Fruit fly (Drosophila melanogaster) whole organism, embryonic: ENCODE measurements around the gene Srr.

Experiments
- Bdp1 ChIP-seq: fragments of 200-800 bp; sonication (Bioruptor generic); optimal IDR thresholded peaks from 3 replicates; lab custom pipeline; 2016; ENCODE audit warnings: missing biosample characterization, missing genetic modification characterization
- CG12071 ChIP-seq: fragments of 200-800 bp; sonication (Bioruptor generic); optimal IDR thresholded peaks from 3 replicates; lab custom pipeline; 2018; ENCODE audit warnings: missing biosample characterization, mild to moderate bottlenecking, missing genetic modification characterization
- CG12155 ChIP-seq: fragments of 200-800 bp; sonication (Bioruptor generic); optimal IDR thresholded peaks from 3 replicates; lab custom pipeline; 2016; ENCODE audit warnings: missing biosample characterization, missing genetic modification characterization
- CG12299 ChIP-seq: fragments of 200-800 bp; sonication (Bioruptor generic); optimal IDR thresholded peaks from 2 replicates; lab custom pipeline; 2018; ENCODE audit warnings: missing biosample characterization, mild to moderate bottlenecking, missing genetic modification characterization
- CG12769 ChIP-seq: fragments of 200-800 bp; sonication (Bioruptor generic); optimal IDR thresholded peaks from 2 replicates; lab custom pipeline; 2019; ENCODE audit warnings: missing biosample characterization, mild to moderate bottlenecking, missing genetic modification characterization, moderate library complexity
- CG13123 ChIP-seq: fragments of 200-800 bp; sonication (Bioruptor generic); optimal IDR thresholded peaks from 2 replicates; lab custom pipeline; 2016; ENCODE audit warnings: missing biosample characterization, missing genetic modification characterization
- CG13894 ChIP-seq: fragments of 200-800 bp; sonication (Bioruptor generic); optimal IDR thresholded peaks from 3 replicates; lab custom pipeline; 2018; ENCODE audit warnings: missing biosample characterization, mild to moderate bottlenecking, missing genetic modification characterization, moderate library complexity
- CG14014 ChIP-seq: fragments of 200-800 bp; sonication (Bioruptor generic); IDR thresholded peaks from 2 replicates; pipeline ENCODE4 v1.3.6; 2022; ENCODE audit warnings: missing biosample characterization, missing genetic modification characterization
- CG14710 ChIP-seq: fragments of 200-800 bp; sonication (Bioruptor generic); optimal IDR thresholded peaks from 3 replicates; lab custom pipeline; 2019; ENCODE audit warnings: missing biosample characterization, mild to moderate bottlenecking, missing genetic modification characterization, moderate library complexity
- CG16863 ChIP-seq: fragments of 200-800 bp; sonication (Bioruptor generic); optimal IDR thresholded peaks from 3 replicates; lab custom pipeline; 2016; ENCODE audit warnings: missing biosample characterization, missing genetic modification characterization
- CG17568 ChIP-seq: fragments of 200-800 bp; sonication (Bioruptor generic); optimal IDR thresholded peaks from 2 replicates; lab custom pipeline; 2018; ENCODE audit warnings: missing biosample characterization, mild to moderate bottlenecking, missing genetic modification characterization, moderate library complexity
- CG31388 ChIP-seq: fragments of 200-800 bp; sonication (Bioruptor generic); optimal IDR thresholded peaks from 2 replicates; lab custom pipeline; 2016; ENCODE audit warnings: missing biosample characterization, missing genetic modification characterization
- CG3281 ChIP-seq: fragments of 200-800 bp; sonication (Bioruptor generic); optimal IDR thresholded peaks from 3 replicates; lab custom pipeline; 2017; ENCODE audit warnings: missing biosample characterization, mild to moderate bottlenecking, missing genetic modification characterization
- CG33557 ChIP-seq: fragments of 200-800 bp; sonication (Bioruptor generic); optimal IDR thresholded peaks from 2 replicates; lab custom pipeline; 2019; ENCODE audit warnings: missing biosample characterization, mild to moderate bottlenecking, missing genetic modification characterization, moderate library complexity
- CG8290 ChIP-seq, 3 experiments: fragments of 200-800 bp; sonication (Bioruptor generic); optimal IDR thresholded peaks; 2 replicates each; lab custom pipeline; 2016 to 2019; ENCODE audit warnings: missing biosample characterization in 3 of 3, missing genetic modification characterization in 3 of 3, mild to moderate bottlenecking in 2 of 3, moderate library complexity in 1 of 3
- CG9817 ChIP-seq: fragments of 200-800 bp; sonication (Bioruptor generic); optimal IDR thresholded peaks from 2 replicates; lab custom pipeline; 2018; ENCODE audit warnings: missing biosample characterization, mild to moderate bottlenecking, missing genetic modification characterization, moderate library complexity
- Ets65A ChIP-seq: fragments of 200-800 bp; sonication (Bioruptor generic); peaks from one replicate; lab custom pipeline; 2016; ENCODE audit warnings: missing biosample characterization, missing genetic modification characterization
- HLHmδ ChIP-seq: fragments of 200-800 bp; sonication (Bioruptor generic); optimal IDR thresholded peaks from 2 replicates; lab custom pipeline; 2018; ENCODE audit warnings: missing biosample characterization, mild to moderate bottlenecking, missing genetic modification characterization, moderate library complexity
- HmgD ChIP-seq: fragments of 200-800 bp; sonication (Bioruptor generic); optimal IDR thresholded peaks from 3 replicates; lab custom pipeline; 2016; ENCODE audit warnings: missing biosample characterization, missing genetic modification characterization
- Hr51 ChIP-seq, 2 experiments: fragments of 200-800 bp; sonication (Bioruptor generic); optimal IDR thresholded peaks; 2 replicates in 1 of 2; 3 replicates in 1 of 2; lab custom pipeline; 2016 to 2018; ENCODE audit warnings: missing biosample characterization in 2 of 2, missing genetic modification characterization in 2 of 2, mild to moderate bottlenecking in 1 of 2, moderate library complexity in 1 of 2
- MESR4 ChIP-seq: fragments of 200-800 bp; sonication (Bioruptor generic); optimal IDR thresholded peaks from 2 replicates; lab custom pipeline; 2018; ENCODE audit warnings: missing biosample characterization, mild to moderate bottlenecking, missing genetic modification characterization, moderate library complexity
- Max ChIP-seq: fragments of 200-800 bp; sonication (Bioruptor generic); optimal IDR thresholded peaks from 2 replicates; lab custom pipeline; 2016; ENCODE audit warnings: missing biosample characterization, mild to moderate bottlenecking, missing genetic modification characterization
- Med ChIP-seq: fragments of 200-800 bp; sonication (Bioruptor generic); peaks from one replicate; lab custom pipeline; 2016; ENCODE audit warnings: missing biosample characterization, missing genetic modification characterization, mild to moderate bottlenecking, inconsistent platforms, moderate library complexity
- Nf-YC ChIP-seq: fragments of 200-800 bp; optimal IDR thresholded peaks from 3 replicates; lab custom pipeline; 2019; ENCODE audit warnings: missing biosample characterization, mild to moderate bottlenecking, missing genetic modification characterization, moderate library complexity
- Ptx1 ChIP-seq: fragments of 200-800 bp; sonication (Bioruptor generic); IDR thresholded peaks from 2 replicates; pipeline ENCODE4 v1.3.6; 2022; ENCODE audit warnings: missing biosample characterization, missing genetic modification characterization
- Sox100B ChIP-seq: fragments of 200-800 bp; sonication (Bioruptor generic); optimal IDR thresholded peaks from 3 replicates; lab custom pipeline; 2018; ENCODE audit warnings: missing biosample characterization, mild to moderate bottlenecking, missing genetic modification characterization
- Stat92E ChIP-seq, 3 experiments: fragments of >200 bp in 2 of 3; fragments of 200-800 bp in 1 of 3; sonication (Bioruptor generic) in 1 of 3; optimal IDR thresholded peaks; 2 replicates each; lab custom pipeline; 2017 to 2019; ENCODE audit warnings: missing biosample characterization in 3 of 3, missing genetic modification characterization in 3 of 3, mild to moderate bottlenecking in 1 of 3, moderate library complexity in 1 of 3
- Xrp1 ChIP-seq: fragments of 200-800 bp; sonication (Bioruptor generic); IDR thresholded peaks from 2 replicates; pipeline ENCODE4 v1.3.6; 2022; ENCODE audit warnings: missing biosample characterization, missing genetic modification characterization
- bab2 ChIP-seq: fragments of 200-800 bp; sonication (Bioruptor generic); optimal IDR thresholded peaks from 2 replicates; lab custom pipeline; 2016; ENCODE audit warnings: missing biosample characterization, missing genetic modification characterization
- bigmax ChIP-seq: fragments of 200-800 bp; sonication (Bioruptor generic); optimal IDR thresholded peaks from 2 replicates; lab custom pipeline; 2018; ENCODE audit warnings: missing biosample characterization, mild to moderate bottlenecking, missing genetic modification characterization
- cas ChIP-seq: fragments of 200-800 bp; sonication (Bioruptor generic); IDR thresholded peaks from 2 replicates; pipeline ENCODE4 v1.3.6; 2022; ENCODE audit warnings: missing biosample characterization, missing genetic modification characterization
- dmrt99B ChIP-seq: fragments of 200-800 bp; sonication (Bioruptor generic); optimal IDR thresholded peaks from 2 replicates; lab custom pipeline; 2018; ENCODE audit warnings: missing biosample characterization, mild to moderate bottlenecking, missing genetic modification characterization, moderate library complexity
- eve ChIP-seq, 2 experiments: fragments of >200 bp; optimal IDR thresholded peaks; 2 replicates each; lab custom pipeline; 2017; ENCODE audit warnings: missing biosample characterization in 2 of 2, missing genetic modification characterization in 2 of 2
- fd3F ChIP-seq: fragments of 200-800 bp; sonication (Bioruptor generic); optimal IDR thresholded peaks from 2 replicates; lab custom pipeline; 2018; ENCODE audit warnings: missing biosample characterization, mild to moderate bottlenecking, missing genetic modification characterization, moderate library complexity
- jing ChIP-seq: fragments of 200-800 bp; sonication (Bioruptor generic); optimal IDR thresholded peaks from 2 replicates; lab custom pipeline; 2018; ENCODE audit warnings: missing biosample characterization, mild to moderate bottlenecking, missing genetic modification characterization
- nau ChIP-seq: fragments of 200-800 bp; sonication (Bioruptor generic); optimal IDR thresholded peaks from 3 replicates; lab custom pipeline; 2017; ENCODE audit warnings: missing biosample characterization, mild to moderate bottlenecking, missing genetic modification characterization, missing genetic modification reagents
- org-1 ChIP-seq: fragments of 200-800 bp; sonication (Bioruptor generic); optimal IDR thresholded peaks from 2 replicates; lab custom pipeline; 2017; ENCODE audit warnings: missing biosample characterization, missing genetic modification characterization
- pros ChIP-seq: fragments of 200-800 bp; sonication (Bioruptor generic); optimal IDR thresholded peaks from 3 replicates; lab custom pipeline; 2019; ENCODE audit warnings: missing biosample characterization, mild to moderate bottlenecking, missing genetic modification characterization, moderate library complexity
- pum ChIP-seq: fragments of 200-800 bp; sonication (Bioruptor generic); optimal IDR thresholded peaks from 2 replicates; lab custom pipeline; 2016; ENCODE audit warnings: missing biosample characterization, missing genetic modification characterization
- sens ChIP-seq: fragments of 200-800 bp; sonication (Bioruptor generic); peaks from one replicate; lab custom pipeline; 2016; ENCODE audit warnings: missing biosample characterization, missing genetic modification characterization
- seq ChIP-seq: fragments of 200-800 bp; sonication (Bioruptor generic); IDR thresholded peaks from 2 replicates; pipeline ENCODE4 v1.3.6; 2022; ENCODE audit warnings: missing biosample characterization, missing genetic modification characterization
- sob ChIP-seq: fragments of 200-800 bp; sonication (Bioruptor generic); IDR thresholded peaks from 2 replicates; pipeline ENCODE4 v1.3.6; 2022; ENCODE audit warnings: missing biosample characterization, missing genetic modification characterization
- stc ChIP-seq: fragments of 200-800 bp; sonication (Bioruptor generic); IDR thresholded peaks from 2 replicates; pipeline ENCODE4 v1.3.6; 2022; ENCODE audit warnings: missing biosample characterization, missing genetic modification characterization
- stwl ChIP-seq: fragments of 200-800 bp; sonication (Bioruptor generic); optimal IDR thresholded peaks from 3 replicates; lab custom pipeline; 2018; ENCODE audit warnings: missing biosample characterization, mild to moderate bottlenecking, missing genetic modification characterization, moderate library complexity
- tio ChIP-seq: fragments of 200-800 bp; sonication (Bioruptor generic); optimal IDR thresholded peaks from 2 replicates; lab custom pipeline; 2017; ENCODE audit warnings: missing biosample characterization, missing genetic modification characterization, inconsistent platforms
- tna ChIP-seq: fragments of 200-800 bp; sonication (Bioruptor generic); IDR thresholded peaks from 2 replicates; pipeline ENCODE4 v1.3.6; 2022; ENCODE audit warnings: missing biosample characterization, missing genetic modification characterization; ENCODE audit not compliant: partially characterized antibody
- wor ChIP-seq: fragments of 200-800 bp; sonication (Bioruptor generic); IDR thresholded peaks from 2 replicates; pipeline ENCODE4 v1.3.6; 2022; ENCODE audit warnings: missing biosample characterization, missing genetic modification characterization
- zen ChIP-seq: fragments of 200-800 bp; sonication (Bioruptor generic); optimal IDR thresholded peaks from 3 replicates; lab custom pipeline; 2018; ENCODE audit warnings: missing biosample characterization, mild to moderate bottlenecking, missing genetic modification characterization, moderate library complexity
- zf30C ChIP-seq: fragments of 200-800 bp; sonication (Bioruptor generic); optimal IDR thresholded peaks from 3 replicates; lab custom pipeline; 2018; ENCODE audit warnings: missing biosample characterization, mild to moderate bottlenecking, missing genetic modification characterization

Srr gene

DNA sequence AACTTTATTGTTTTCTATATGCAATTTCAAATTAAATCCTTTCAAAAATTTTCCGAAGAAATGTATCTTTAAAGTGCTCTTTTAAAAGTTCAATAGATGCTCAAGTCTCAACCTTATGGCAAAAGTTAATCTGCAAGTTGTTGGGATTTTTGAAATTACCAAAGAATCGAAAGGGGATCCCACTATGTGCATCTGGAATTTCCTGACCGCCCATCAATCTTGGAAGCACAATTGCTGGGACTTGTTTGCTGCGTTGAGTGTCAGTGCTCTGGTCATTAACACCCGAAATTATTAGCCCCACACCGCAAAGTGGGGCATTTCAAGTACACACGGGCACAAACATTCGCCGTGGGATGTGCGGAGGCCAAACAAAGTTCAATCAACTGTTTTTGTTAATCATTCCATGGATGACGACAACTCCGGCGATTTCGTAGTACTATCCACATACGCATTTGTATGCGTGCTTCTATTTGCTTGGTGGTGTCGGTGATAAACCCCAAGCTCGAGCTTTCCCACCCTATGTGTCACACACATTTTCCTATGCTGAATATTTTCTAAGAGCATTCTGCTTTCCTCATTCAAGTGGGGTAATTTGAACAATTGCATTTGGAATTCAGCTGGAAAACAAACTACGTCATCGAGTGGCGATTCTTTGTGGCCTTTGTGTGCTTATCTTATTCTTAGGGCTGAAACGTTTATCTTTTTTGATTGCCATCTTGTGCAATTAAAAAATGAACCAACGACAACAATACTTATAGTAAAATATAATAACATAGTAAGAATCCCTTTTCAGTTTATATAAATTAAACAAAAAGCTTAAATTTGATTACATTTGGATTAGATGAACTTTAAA lies 27.6 kb upstream of the Srr start (continued):
- TF ChIP-seq CG12071 (GFP tag; lab: Kevin White, UChicago) (peak; percentile 24), HmgD (no peak), CG13123 (GFP tag; lab: Kevin White, UChicago) (no peak), dmrt99B (tag; lab: Kevin White, UChicago) (no peak), pros (GFP tag; lab: Kevin White, UChicago) (no peak), org-1 (GFP tag; lab: Kevin White, UChicago) (no peak), fd3F (GFP tag; lab: Kevin White, UChicago) (no peak), MESR4 (GFP tag; lab: Kevin White, UChicago) (no peak), Ets65A (GFP tag; lab: Kevin White, UChicago) (no peak), CG9817 (tag; lab: Kevin White, UChicago) (no peak), Xrp1 (GFP tag; lab: Robert Waterston, UW) (no peak), Max (GFP tag; lab: Kevin White, UChicago) (no peak), bab2 (GFP tag; lab: Kevin White, UChicago) (no peak), cas (GFP tag; lab: Robert Waterston, UW) (no peak), sens (GFP tag; lab: Kevin White, UChicago) (peak; percentile 58), HLHmδ (GFP tag; lab: Kevin White, UChicago) (peak; percentile 9), nau (GFP tag; lab: Kevin White, UChicago) (no peak), Ptx1 (no peak), Med (GFP tag; lab: Kevin White, UChicago) (peak; percentile 79), sob (GFP tag; lab: Robert Waterston, UW) (no peak), tio (no peak), zf30C (GFP tag; lab: Kevin White, UChicago) (no peak), bigmax (GFP tag; lab: Kevin White, UChicago) (no peak), eve (GFP tag; optimal IDR thresholded peaks at IDR 0.05; lab: Kevin White, UChicago) (peak in 1 of 2 experiments; percentile 68), Bdp1 (no peak), pum (GFP tag; lab: Kevin White, UChicago) (no peak), CG31388 (GFP tag; lab: Kevin White, UChicago) (no peak), CG14710 (tag; lab: Kevin White, UChicago) (no peak), Nf-YC (tag; lab: Kevin White, UChicago) (no peak), CG3281 (GFP tag; lab: Kevin White, UChicago) (peak; percentile 29), CG12769 (tag; lab: Kevin White, UChicago) (peak; percentile 32), CG12155 (GFP tag; lab: Kevin White, UChicago) (no peak), jing (no peak), seq (no peak), stc (GFP tag; lab: Robert Waterston, UW) (no peak), CG17568 (GFP tag; lab: Kevin White, UChicago) (no peak), tna (GFP tag; lab: Robert Waterston, UW) (no peak), zen (tag; lab: Kevin White, UChicago) (no peak), CG13894 (peak; percentile 56), CG14014 (GFP tag; lab: Robert Waterston, UW) (no peak), wor (GFP tag; lab: Robert Waterston, UW) (no peak), Hr51 (GFP tag; optimal IDR thresholded peaks at IDR 0.05; lab: Kevin White, UChicago) (no peak), CG8290 (GFP tag; optimal IDR thresholded peaks at IDR 0.05; lab: Kevin White, UChicago) (no peak), CG8290 (tag; optimal IDR thresholded peaks at IDR 0.05; lab: Kevin White, UChicago) (peak in 1 of 2 experiments; percentile 57), CG33557 (GFP tag; lab: Kevin White, UChicago) (no peak), CG12299 (no peak), Sox100B (no peak), CG16863 (GFP tag; lab: Kevin White, UChicago) (no peak), stwl (tag; lab: Kevin White, UChicago) (no peak), Stat92E (GFP tag; optimal IDR thresholded peaks at IDR 0.05; lab: Kevin White, UChicago) (no peak)
